Worm (Caenorhabditis elegans) whole organism, young adult: ENCODE results near the gene lin-66.

Experiments used
- B0019.2 ChIP-seq: fragments of 200-800 bp; sonication (Bioruptor generic); conservative IDR thresholded peaks from 2 replicates; pipeline ENCODE4 v1.3.6; 2022; ENCODE audit warnings: missing genetic modification reagents, missing genetic modification characterization, missing compliant biosample characterization
- F52B5.7 ChIP-seq: sonication (generic microtip); optimal IDR thresholded peaks from 2 replicates; lab custom pipeline; 2016; ENCODE audit warnings: mild to moderate bottlenecking, missing genetic modification characterization, missing compliant biosample characterization
- akir-1 ChIP-seq: fragments of 200-800 bp; sonication (Bioruptor generic); optimal IDR thresholded peaks from 2 replicates; lab custom pipeline; 2018; ENCODE audit warnings: mild to moderate bottlenecking, missing genetic modification characterization, moderate library complexity, missing compliant biosample characterization
- ama-1 ChIP-seq, 3 experiments: fragments of 150-350 bp in 1 of 3; sonication (generic microtip) in 2 of 3; optimal IDR thresholded peaks; 2 replicates each; lab custom pipeline; 2014 to 2018; ENCODE audit warnings: missing biosample characterization in 2 of 3, missing genetic modification characterization in 2 of 3, missing genetic modification reagents in 2 of 3
- bed-2 ChIP-seq: fragments of 200-800 bp; sonication (Bioruptor generic); IDR thresholded peaks from 2 replicates; pipeline ENCODE4 v1.3.6; 2022; ENCODE audit warnings: missing genetic modification reagents, missing genetic modification characterization, missing compliant biosample characterization
- cebp-2 ChIP-seq: fragments of 200-800 bp; sonication (Bioruptor generic); IDR thresholded peaks from 2 replicates; pipeline ENCODE4 v1.3.6; 2022; ENCODE audit warnings: missing genetic modification characterization, missing compliant biosample characterization
- ceh-40 ChIP-seq: fragments of 200-800 bp; sonication (Bioruptor generic); IDR thresholded peaks from 2 replicates; pipeline ENCODE4 v1.3.6; 2022; ENCODE audit warnings: missing genetic modification characterization, missing compliant biosample characterization
- him-1 ChIP-seq: sonication (generic microtip); optimal IDR thresholded peaks from 2 replicates; lab custom pipeline; 2016; ENCODE audit warnings: missing genotype, missing genetic modification reagents, missing genetic modification characterization, missing compliant biosample characterization
- snpc-4 ChIP-seq, 5 experiments: fragments of 150-350 bp in 1 of 5; sonication (generic microtip) in 4 of 5; optimal IDR thresholded peaks; 2 replicates each; lab custom pipeline; 2014 to 2018; ENCODE audit warnings: missing genetic modification characterization in 5 of 5, missing biosample characterization in 3 of 5, antibody characterized with exemption in 2 of 5, mild to moderate bottlenecking in 2 of 5, missing compliant biosample characterization in 2 of 5, missing genotype in 2 of 5, moderate library complexity in 2 of 5, missing genetic modification reagents in 1 of 5
- unc-62 ChIP-seq: fragments of 150-350 bp; optimal IDR thresholded peaks from 2 replicates; lab custom pipeline; 2014; ENCODE audit warnings: missing biosample characterization, missing genetic modification reagents, missing genetic modification characterization
- ztf-22 ChIP-seq: fragments of 200-800 bp; sonication (Bioruptor generic); optimal IDR thresholded peaks from 2 replicates; lab custom pipeline; 2018; ENCODE audit warnings: mild to moderate bottlenecking, missing genetic modification characterization, moderate library complexity, missing compliant biosample characterization

DNA sequence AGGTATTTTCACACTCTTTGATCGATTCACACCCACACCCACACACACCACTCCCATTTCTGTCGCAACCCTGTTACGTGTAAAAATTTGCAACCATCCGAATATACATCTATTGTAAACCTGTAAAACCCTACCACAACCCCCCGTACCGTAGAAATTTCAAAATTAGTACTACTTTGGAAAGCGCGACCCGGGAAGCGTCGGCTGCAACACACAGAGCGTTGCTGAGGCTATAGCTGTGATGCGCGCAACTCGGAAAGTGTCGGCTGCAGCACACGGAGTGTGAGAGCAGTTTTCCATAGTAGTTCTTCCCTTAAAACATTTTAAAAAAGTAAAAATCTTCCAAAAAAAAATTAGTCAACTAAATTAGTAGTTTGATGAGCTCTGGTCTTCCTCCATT, 5.2 kb downstream of the lin-66 start:
- TF ChIP-seq snpc-4 (GFP tag; optimal IDR thresholded peaks at IDR 0.05; lab: Kevin White, UChicago) (peak; percentile 36), snpc-4 (tag; optimal IDR thresholded peaks at IDR 0.05; lab: Kevin White, UChicago) (peak; percentile 88 to 95 (median 92)), him-1 (no peak), cebp-2 (GFP tag; lab: Robert Waterston, UW) (no peak), unc-62 (no peak), F52B5.7 (tag; lab: Kevin White, UChicago) (no peak), B0019.2 (GFP tag; lab: Robert Waterston, UW) (no peak), ceh-40 (GFP tag; lab: Robert Waterston, UW) (no peak), akir-1 (GFP tag; lab: Kevin White, UChicago) (no peak), ztf-22 (GFP tag; lab: Kevin White, UChicago) (no peak), ama-1 (optimal IDR thresholded peaks at IDR 0.05; lab: Kevin White, UChicago) (no peak), ama-1 (GFP tag; optimal IDR thresholded peaks at IDR 0.05; lab: Kevin White, UChicago) (no peak), bed-2 (no peak)
